Fruit fly (Drosophila melanogaster) whole organism, embryonic: ENCODE measurements around the gene brat.

Experiments
- ATbp ChIP-seq: fragments of 200-800 bp; sonication (Bioruptor generic); optimal IDR thresholded peaks from 2 replicates; lab custom pipeline; 2017; ENCODE audit warnings: missing biosample characterization, mild to moderate bottlenecking, missing genetic modification characterization, missing genetic modification reagents
- CG10565 ChIP-seq: fragments of 200-800 bp; sonication (Bioruptor generic); optimal IDR thresholded peaks from 3 replicates; lab custom pipeline; 2016; ENCODE audit warnings: missing biosample characterization, mild to moderate bottlenecking, missing genetic modification characterization
- CG11093 ChIP-seq: fragments of 200-800 bp; sonication (Bioruptor generic); IDR thresholded peaks from 3 replicates; pipeline ENCODE4 v1.3.6; 2022; ENCODE audit warnings: missing biosample characterization, missing genetic modification characterization
- CG12104 ChIP-seq: fragments of 200-800 bp; sonication (Bioruptor generic); optimal IDR thresholded peaks from 3 replicates; lab custom pipeline; 2016; ENCODE audit warnings: missing biosample characterization, missing genetic modification characterization
- CG13287 ChIP-seq: fragments of 200-800 bp; sonication (Bioruptor generic); IDR thresholded peaks from 2 replicates; pipeline ENCODE4 v1.3.6; 2022; ENCODE audit warnings: missing biosample characterization, missing genetic modification characterization; ENCODE audit not compliant: partially characterized antibody
- CG13894 ChIP-seq: fragments of 200-800 bp; sonication (Bioruptor generic); optimal IDR thresholded peaks from 3 replicates; lab custom pipeline; 2018; ENCODE audit warnings: missing biosample characterization, mild to moderate bottlenecking, missing genetic modification characterization, moderate library complexity
- CG1529 ChIP-seq: fragments of 200-800 bp; sonication (Bioruptor generic); optimal IDR thresholded peaks from 3 replicates; lab custom pipeline; 2018; ENCODE audit warnings: missing biosample characterization, missing genetic modification characterization
- CG1603 ChIP-seq: fragments of 200-800 bp; sonication (Bioruptor generic); optimal IDR thresholded peaks from 2 replicates; lab custom pipeline; 2019; ENCODE audit warnings: missing biosample characterization, mild to moderate bottlenecking, missing genetic modification characterization, moderate library complexity
- CG1647 ChIP-seq: fragments of 200-800 bp; sonication (Bioruptor generic); optimal IDR thresholded peaks from 3 replicates; lab custom pipeline; 2016; ENCODE audit warnings: missing biosample characterization, missing genetic modification characterization
- CG17328 ChIP-seq: fragments of 200-800 bp; sonication (Bioruptor generic); IDR thresholded peaks from 2 replicates; pipeline ENCODE4 v1.3.6; 2022; ENCODE audit warnings: missing biosample characterization, missing genetic modification characterization
- CG17359 ChIP-seq: fragments of 200-800 bp; sonication (Bioruptor generic); optimal IDR thresholded peaks from 3 replicates; lab custom pipeline; 2018; ENCODE audit warnings: missing biosample characterization, mild to moderate bottlenecking, missing genetic modification characterization, moderate library complexity
- CG18599 ChIP-seq: fragments of 200-800 bp; sonication (Bioruptor generic); optimal IDR thresholded peaks from 3 replicates; lab custom pipeline; 2017; ENCODE audit warnings: missing biosample characterization, missing genetic modification characterization, mild to moderate bottlenecking, moderate library complexity, missing genetic modification reagents
- CG2712 ChIP-seq: fragments of 200-800 bp; optimal IDR thresholded peaks from 3 replicates; lab custom pipeline; 2019; ENCODE audit warnings: missing biosample characterization, mild to moderate bottlenecking, missing genetic modification characterization, moderate library complexity
- CG2889 ChIP-seq: fragments of 200-800 bp; sonication (Bioruptor generic); IDR thresholded peaks from 3 replicates; pipeline ENCODE4 v1.3.6; 2022; ENCODE audit warnings: missing biosample characterization, missing genetic modification characterization
- CG31388 ChIP-seq: fragments of 200-800 bp; sonication (Bioruptor generic); optimal IDR thresholded peaks from 2 replicates; lab custom pipeline; 2016; ENCODE audit warnings: missing biosample characterization, missing genetic modification characterization
- CG43689 ChIP-seq: fragments of 200-800 bp; sonication (Bioruptor generic); IDR thresholded peaks from 2 replicates; pipeline ENCODE4 v1.3.6; 2022; ENCODE audit warnings: missing biosample characterization, missing genetic modification characterization
- CG6854 ChIP-seq: fragments of 200-800 bp; sonication (Bioruptor generic); optimal IDR thresholded peaks from 3 replicates; lab custom pipeline; 2017; ENCODE audit warnings: missing biosample characterization, mild to moderate bottlenecking, missing genetic modification characterization
- CG7786 ChIP-seq: fragments of 200-800 bp; sonication (Bioruptor generic); optimal IDR thresholded peaks from 2 replicates; lab custom pipeline; 2016; ENCODE audit warnings: missing biosample characterization, missing genetic modification characterization
- CG8478 ChIP-seq: fragments of >200 bp; optimal IDR thresholded peaks from 2 replicates; lab custom pipeline; 2018
- CG9817 ChIP-seq: fragments of 200-800 bp; sonication (Bioruptor generic); optimal IDR thresholded peaks from 2 replicates; lab custom pipeline; 2018; ENCODE audit warnings: missing biosample characterization, mild to moderate bottlenecking, missing genetic modification characterization, moderate library complexity
- Elba2 ChIP-seq: fragments of 200-800 bp; sonication (Bioruptor generic); optimal IDR thresholded peaks from 3 replicates; lab custom pipeline; 2016; ENCODE audit warnings: missing biosample characterization, missing genetic modification characterization
- Gsc ChIP-seq: fragments of 200-800 bp; sonication (Bioruptor generic); IDR thresholded peaks from 2 replicates; pipeline ENCODE4 v1.3.6; 2022; ENCODE audit warnings: missing biosample characterization, missing genetic modification characterization
- HLH4C ChIP-seq: fragments of 200-800 bp; sonication (Bioruptor generic); IDR thresholded peaks from 3 replicates; pipeline ENCODE4 v1.3.6; 2022; ENCODE audit warnings: missing biosample characterization, missing genetic modification characterization; ENCODE audit not compliant: partially characterized antibody
- HmgD ChIP-seq: fragments of 200-800 bp; sonication (Bioruptor generic); optimal IDR thresholded peaks from 3 replicates; lab custom pipeline; 2016; ENCODE audit warnings: missing biosample characterization, missing genetic modification characterization
- Hr39 ChIP-seq: fragments of >200 bp; optimal IDR thresholded peaks from 2 replicates; lab custom pipeline; 2017
- Hr78 ChIP-seq, 2 experiments: fragments of 200-800 bp in 1 of 2; fragments of >200 bp in 1 of 2; sonication (Bioruptor generic) in 1 of 2; optimal IDR thresholded peaks; 2 replicates each; lab custom pipeline; 2017 to 2019; ENCODE audit warnings: missing biosample characterization in 2 of 2, missing genetic modification characterization in 2 of 2, mild to moderate bottlenecking in 1 of 2, moderate library complexity in 1 of 2
- Hsf ChIP-seq: fragments of 200-800 bp; sonication (Bioruptor generic); optimal IDR thresholded peaks from 3 replicates; lab custom pipeline; 2016; ENCODE audit warnings: missing biosample characterization, missing genetic modification characterization
- MBD-R2 ChIP-seq: fragments of 200-800 bp; sonication (Bioruptor generic); IDR thresholded peaks from 2 replicates; pipeline ENCODE4 v1.3.6; 2022; ENCODE audit warnings: missing biosample characterization, missing genetic modification characterization
- Mrtf ChIP-seq: fragments of 200-800 bp; sonication (Bioruptor generic); IDR thresholded peaks from 3 replicates; pipeline ENCODE4 v1.3.6; 2022; ENCODE audit warnings: missing biosample characterization, missing genetic modification characterization
- NC2α ChIP-seq: fragments of 200-800 bp; sonication (Bioruptor generic); optimal IDR thresholded peaks from 2 replicates; lab custom pipeline; 2016; ENCODE audit warnings: missing biosample characterization, missing genetic modification characterization
- ac ChIP-seq: fragments of 200-800 bp; sonication (Bioruptor generic); optimal IDR thresholded peaks from 3 replicates; lab custom pipeline; 2017; ENCODE audit warnings: missing biosample characterization, mild to moderate bottlenecking, missing genetic modification characterization
- ase ChIP-seq: fragments of 200-800 bp; sonication (Bioruptor generic); IDR thresholded peaks from 3 replicates; pipeline ENCODE4 v1.3.6; 2022; ENCODE audit warnings: missing biosample characterization, missing genetic modification characterization
- bbx ChIP-seq: fragments of 200-800 bp; sonication (Bioruptor generic); IDR thresholded peaks from 2 replicates; pipeline ENCODE4 v1.3.6; 2022; ENCODE audit warnings: missing biosample characterization, missing genetic modification characterization; ENCODE audit not compliant: partially characterized antibody
- br ChIP-seq: fragments of >200 bp; optimal IDR thresholded peaks from 2 replicates; lab custom pipeline; 2017
- cad ChIP-seq: fragments of >200 bp; optimal IDR thresholded peaks from 2 replicates; lab custom pipeline; 2017; ENCODE audit warnings: missing biosample characterization, missing genetic modification characterization
- chinmo ChIP-seq: fragments of 200-800 bp; sonication (Bioruptor generic); IDR thresholded peaks from 4 replicates; pipeline ENCODE4 v1.3.6; 2022; ENCODE audit warnings: missing biosample characterization, missing genetic modification characterization; ENCODE audit not compliant: partially characterized antibody
- ci ChIP-seq: fragments of 200-800 bp; sonication (Bioruptor generic); IDR thresholded peaks from 3 replicates; pipeline ENCODE4 v1.3.6; 2022; ENCODE audit warnings: missing biosample characterization, missing genetic modification characterization
- disco-r ChIP-seq: fragments of 200-800 bp; sonication (Bioruptor generic); optimal IDR thresholded peaks from 2 replicates; lab custom pipeline; 2016; ENCODE audit warnings: missing biosample characterization, missing genetic modification characterization
- eve ChIP-seq, 2 experiments: fragments of >200 bp; optimal IDR thresholded peaks; 2 replicates each; lab custom pipeline; 2017; ENCODE audit warnings: missing biosample characterization in 2 of 2, missing genetic modification characterization in 2 of 2
- ewg ChIP-seq: fragments of 200-800 bp; sonication (Bioruptor generic); optimal IDR thresholded peaks from 3 replicates; lab custom pipeline; 2017; ENCODE audit warnings: mild to moderate bottlenecking, missing biosample characterization, missing genetic modification reagents, missing genetic modification characterization
- gem ChIP-seq: fragments of 200-800 bp; sonication (Bioruptor generic); optimal IDR thresholded peaks from 2 replicates; lab custom pipeline; 2019; ENCODE audit warnings: missing biosample characterization, mild to moderate bottlenecking, missing genetic modification characterization, moderate library complexity
- jing ChIP-seq: fragments of 200-800 bp; sonication (Bioruptor generic); optimal IDR thresholded peaks from 2 replicates; lab custom pipeline; 2018; ENCODE audit warnings: missing biosample characterization, mild to moderate bottlenecking, missing genetic modification characterization
- lab ChIP-seq: fragments of 200-800 bp; sonication (Bioruptor generic); optimal IDR thresholded peaks from 3 replicates; lab custom pipeline; 2017; ENCODE audit warnings: missing biosample characterization, missing genetic modification characterization, mild to moderate bottlenecking, moderate library complexity, missing genetic modification reagents
- org-1 ChIP-seq: fragments of 200-800 bp; sonication (Bioruptor generic); optimal IDR thresholded peaks from 2 replicates; lab custom pipeline; 2017; ENCODE audit warnings: missing biosample characterization, missing genetic modification characterization
- pnt ChIP-seq: fragments of 200-800 bp; sonication (Bioruptor generic); optimal IDR thresholded peaks from 3 replicates; lab custom pipeline; 2016; ENCODE audit warnings: missing biosample characterization, missing genetic modification characterization
- pum ChIP-seq: fragments of 200-800 bp; sonication (Bioruptor generic); optimal IDR thresholded peaks from 2 replicates; lab custom pipeline; 2016; ENCODE audit warnings: missing biosample characterization, missing genetic modification characterization
- ro ChIP-seq: fragments of 200-800 bp; sonication (Bioruptor generic); IDR thresholded peaks from 2 replicates; pipeline ENCODE4 v1.3.6; 2022; ENCODE audit warnings: missing biosample characterization, missing genetic modification characterization
- sc ChIP-seq, 3 experiments: fragments of >200 bp in 2 of 3; fragments of 200-800 bp in 1 of 3; sonication (Bioruptor generic) in 1 of 3; optimal IDR thresholded peaks; 2 replicates in 2 of 3; 3 replicates in 1 of 3; lab custom pipeline; 2017; ENCODE audit warnings: mild to moderate bottlenecking in 1 of 3, missing biosample characterization in 1 of 3, missing genetic modification characterization in 1 of 3, missing genetic modification reagents in 1 of 3
- slp2 ChIP-seq: fragments of 200-800 bp; sonication (Bioruptor generic); optimal IDR thresholded peaks from 2 replicates; lab custom pipeline; 2016; ENCODE audit warnings: missing biosample characterization, missing genetic modification characterization
- vfl ChIP-seq: fragments of 200-800 bp; sonication (Bioruptor generic); optimal IDR thresholded peaks from 2 replicates; lab custom pipeline; 2016; ENCODE audit warnings: missing biosample characterization, missing genetic modification characterization
- vnd ChIP-seq: fragments of 200-800 bp; sonication (Bioruptor generic); IDR thresholded peaks from 3 replicates; pipeline ENCODE4 v1.3.6; 2022; ENCODE audit warnings: missing biosample characterization, missing genetic modification characterization; ENCODE audit not compliant: partially characterized antibody
- wek ChIP-seq: fragments of 200-800 bp; sonication (Bioruptor generic); optimal IDR thresholded peaks from 3 replicates; lab custom pipeline; 2018; ENCODE audit warnings: missing biosample characterization, mild to moderate bottlenecking, missing genetic modification characterization, moderate library complexity

Gene brat

DNA sequence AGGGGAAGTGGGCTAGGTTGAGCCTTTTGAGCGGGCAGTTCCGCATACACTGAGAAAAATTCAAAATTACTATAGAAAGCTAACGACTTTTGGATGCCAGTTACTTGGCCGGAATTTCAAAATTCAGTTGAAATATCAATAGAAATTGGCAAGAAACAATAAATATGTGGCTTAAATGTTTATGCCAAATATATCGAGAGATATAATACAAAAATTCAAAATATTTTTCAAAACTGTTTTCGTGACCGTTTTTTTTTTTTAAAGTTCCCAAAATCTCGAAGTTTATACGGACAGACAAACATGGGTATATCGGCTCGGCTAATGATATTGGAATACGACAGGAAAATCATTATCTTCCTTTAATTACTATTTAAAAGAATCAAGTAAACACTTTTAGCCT is 12.6 kb upstream of the brat start (continued):
- no peak for TF ChIP-seq CG1603 (tag; lab: Kevin White, UChicago)
- no peak; the same call in 2 of the 3 replicates for TF ChIP-seq ase
- TF ChIP-seq pum (GFP tag; lab: Kevin White, UChicago) = no peak
- no peak for TF ChIP-seq NC2α (GFP tag; lab: Kevin White, UChicago)
- TF ChIP-seq cad = no peak
- TF ChIP-seq CG11093 (GFP tag; lab: Robert Waterston, UW) = no peak
- TF ChIP-seq Hr39 = no peak
- peak; percentile 46 for TF ChIP-seq slp2
- peak; percentile 12 for TF ChIP-seq Hsf (GFP tag; lab: Kevin White, UChicago)
- no peak for TF ChIP-seq CG12104 (GFP tag; lab: Kevin White, UChicago)
- no peak for TF ChIP-seq vnd (GFP tag; lab: Robert Waterston, UW)
- TF ChIP-seq CG13287 = no peak
- peak; percentile 29 for TF ChIP-seq CG6854 (GFP tag; lab: Kevin White, UChicago)
- no peak for TF ChIP-seq CG10565
- TF ChIP-seq ewg = no peak
- no peak for TF ChIP-seq ro (GFP tag; lab: Robert Waterston, UW)
- no peak for TF ChIP-seq MBD-R2 (GFP tag; lab: Robert Waterston, UW)
- TF ChIP-seq HLH4C = no peak
- peak; percentile 59 for TF ChIP-seq lab
- TF ChIP-seq vfl (GFP tag; lab: Kevin White, UChicago) = no peak
- no peak for TF ChIP-seq jing (GFP tag; lab: Kevin White, UChicago)
- no peak for TF ChIP-seq Elba2 (GFP tag; lab: Kevin White, UChicago)
- no peak for TF ChIP-seq Gsc (GFP tag; lab: Robert Waterston, UW)
- TF ChIP-seq CG2889 (GFP tag; lab: Robert Waterston, UW) = no peak
- TF ChIP-seq pnt (GFP tag; lab: Kevin White, UChicago) = peak; percentile 39
- TF ChIP-seq CG31388 (GFP tag; lab: Kevin White, UChicago) = no peak
- TF ChIP-seq Hr78 (GFP tag; optimal IDR thresholded peaks at IDR 0.05; lab: Kevin White, UChicago) = no peak
- TF ChIP-seq CG1529 = no peak
- TF ChIP-seq chinmo (GFP tag; lab: Robert Waterston, UW) = no peak
- TF ChIP-seq CG13894 (tag; lab: Kevin White, UChicago) = no peak
- TF ChIP-seq ATbp = no peak
- TF ChIP-seq HmgD = no peak
- peak; percentile 43; the same call in 1 of the 3 replicates for TF ChIP-seq ci
- no peak for TF ChIP-seq CG1647
- TF ChIP-seq ac (GFP tag; lab: Kevin White, UChicago) = no peak
- TF ChIP-seq disco-r (GFP tag; lab: Kevin White, UChicago) = no peak
- TF ChIP-seq Mrtf = 0 out of 3 replicates have a peak, but pooled peaks have one; percentile 12
- TF ChIP-seq CG9817 (tag; lab: Kevin White, UChicago) = no peak
- no peak for TF ChIP-seq gem (tag; lab: Kevin White, UChicago)
- TF ChIP-seq CG2712 (tag; lab: Kevin White, UChicago) = peak; percentile 27
- no peak for TF ChIP-seq CG17328
- TF ChIP-seq br = no peak
- no peak for TF ChIP-seq wek (GFP tag; lab: Kevin White, UChicago)
- no peak for TF ChIP-seq CG8478 (lab: Kevin White, UChicago)
- TF ChIP-seq org-1 = peak; percentile 9
- no peak for TF ChIP-seq sc (optimal IDR thresholded peaks at IDR 0.05; lab: Kevin White, UChicago)
- TF ChIP-seq sc (GFP tag; optimal IDR thresholded peaks at IDR 0.05; lab: Kevin White, UChicago) = no peak
- no peak for TF ChIP-seq CG7786 (GFP tag; lab: Kevin White, UChicago)
- no peak for TF ChIP-seq CG43689 (GFP tag; lab: Robert Waterston, UW)
- TF ChIP-seq eve (GFP tag; optimal IDR thresholded peaks at IDR 0.05; lab: Kevin White, UChicago) = no peak
- TF ChIP-seq CG18599 (GFP tag; lab: Kevin White, UChicago) = peak; percentile 57
- no peak for TF ChIP-seq bbx (GFP tag; lab: Robert Waterston, UW)
- TF ChIP-seq CG17359 (tag; lab: Kevin White, UChicago) = peak; percentile 52
